Worm (Caenorhabditis elegans): ENCODE data around the gene cwn-1.

DNA sequence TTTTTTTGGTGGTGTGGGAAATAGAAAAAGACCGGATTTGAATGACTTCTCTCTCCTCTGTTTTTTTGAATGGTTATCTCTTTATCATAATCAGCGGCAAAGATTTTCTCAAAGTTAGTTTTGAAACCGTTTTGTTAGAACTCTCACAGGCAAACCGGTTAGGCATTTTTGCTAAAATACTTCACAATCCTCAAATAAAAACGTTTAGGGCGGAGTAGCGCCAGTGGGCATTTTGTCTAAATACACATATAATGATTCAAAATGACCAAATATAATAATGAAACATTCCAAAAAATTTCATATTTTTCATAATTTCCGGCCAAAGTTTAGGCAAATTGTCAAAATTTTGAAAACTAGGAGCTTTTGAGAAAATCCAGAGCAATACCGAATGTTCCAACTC, 42.5 kb upstream of the cwn-1 start, which contains the start of gene T01D1.3:
- TF ChIP-seq scrt-1 (GFP tag; IDR thresholded peaks at IDR 0.05) = no peak
- TF ChIP-seq ama-1 (optimal IDR thresholded peaks at IDR 0.05) = no peak
- TF ChIP-seq hnd-1 (tag; optimal IDR thresholded peaks at IDR 0.05) = no peak
- TF ChIP-seq aly-1 (tag; optimal IDR thresholded peaks at IDR 0.05) = no peak
- TF ChIP-seq tbx-37 (GFP tag; conservative IDR thresholded peaks at IDR 0.05) = no peak
- TF ChIP-seq flt-1 (GFP tag; IDR thresholded peaks at IDR 0.05) = no peak
- TF ChIP-seq tra-4 (tag; optimal IDR thresholded peaks at IDR 0.05) = no peak
- no peak for TF ChIP-seq ets-7 (tag; optimal IDR thresholded peaks at IDR 0.05)

All from whole organism, early embryonic.